Fruit fly (Drosophila melanogaster) whole organism, embryonic: ENCODE results near the gene nesd.

Experiments
- BtbVII ChIP-seq: fragments of 200-800 bp; sonication (Bioruptor generic); optimal IDR thresholded peaks from 3 replicates; lab custom pipeline; 2017; ENCODE audit warnings: missing biosample characterization, mild to moderate bottlenecking, missing genetic modification characterization
- CG1024 ChIP-seq: fragments of 200-800 bp; sonication (Bioruptor generic); IDR thresholded peaks from 2 replicates; pipeline ENCODE4 v1.3.6; 2022; ENCODE audit warnings: missing biosample characterization, missing genetic modification characterization
- CG10267 ChIP-seq: fragments of 200-800 bp; sonication (Bioruptor generic); optimal IDR thresholded peaks from 2 replicates; lab custom pipeline; 2018; ENCODE audit warnings: missing biosample characterization, mild to moderate bottlenecking, missing genetic modification characterization, moderate library complexity
- CG10274 ChIP-seq: fragments of 200-800 bp; sonication (Bioruptor generic); optimal IDR thresholded peaks from 3 replicates; lab custom pipeline; 2017; ENCODE audit warnings: missing biosample characterization, mild to moderate bottlenecking, missing genetic modification characterization
- CG11695 ChIP-seq: fragments of 200-800 bp; sonication (Bioruptor generic); IDR thresholded peaks from 3 replicates; pipeline ENCODE4 v1.3.6; 2022; ENCODE audit warnings: missing biosample characterization, missing genetic modification characterization
- CG12659 ChIP-seq: fragments of 200-800 bp; sonication (Bioruptor generic); optimal IDR thresholded peaks from 3 replicates; lab custom pipeline; 2017; ENCODE audit warnings: mild to moderate bottlenecking, missing biosample characterization, missing genetic modification reagents, missing genetic modification characterization
- CG17829 ChIP-seq: fragments of 200-800 bp; optimal IDR thresholded peaks from 2 replicates; lab custom pipeline; 2019; ENCODE audit warnings: missing biosample characterization, mild to moderate bottlenecking, missing genetic modification characterization, moderate library complexity
- CG18262 ChIP-seq: fragments of 200-800 bp; optimal IDR thresholded peaks from 3 replicates; lab custom pipeline; 2019; ENCODE audit warnings: missing biosample characterization, mild to moderate bottlenecking, missing genetic modification characterization, moderate library complexity
- CG32532 ChIP-seq: fragments of 200-800 bp; sonication (Bioruptor generic); IDR thresholded peaks from 2 replicates; pipeline ENCODE4 v1.3.6; 2022; ENCODE audit warnings: missing biosample characterization, missing genetic modification characterization
- CG33213 ChIP-seq: fragments of 200-800 bp; sonication (Bioruptor generic); optimal IDR thresholded peaks from 3 replicates; lab custom pipeline; 2016; ENCODE audit warnings: missing biosample characterization, missing genetic modification characterization
- CG4360 ChIP-seq: fragments of 200-800 bp; sonication (Bioruptor generic); IDR thresholded peaks from 2 replicates; pipeline ENCODE4 v1.3.6; 2022; ENCODE audit warnings: missing biosample characterization, missing genetic modification characterization
- CG4854 ChIP-seq: fragments of 200-800 bp; sonication (Bioruptor generic); optimal IDR thresholded peaks from 2 replicates; lab custom pipeline; 2016; ENCODE audit warnings: missing biosample characterization, missing genetic modification characterization, inconsistent platforms
- CG5180 ChIP-seq: fragments of 200-800 bp; sonication (Bioruptor generic); optimal IDR thresholded peaks from 3 replicates; lab custom pipeline; 2017; ENCODE audit warnings: missing biosample characterization, missing genetic modification characterization, mild to moderate bottlenecking, moderate library complexity, missing genetic modification reagents
- CG5245 ChIP-seq: fragments of 200-800 bp; sonication (Bioruptor generic); optimal IDR thresholded peaks from 3 replicates; lab custom pipeline; 2016; ENCODE audit warnings: missing biosample characterization, missing genetic modification characterization
- CG6254 ChIP-seq: fragments of 200-800 bp; sonication (Bioruptor generic); optimal IDR thresholded peaks from 3 replicates; lab custom pipeline; 2017; ENCODE audit warnings: mild to moderate bottlenecking, missing biosample characterization, missing genetic modification reagents, missing genetic modification characterization
- CG9727 ChIP-seq: fragments of 200-800 bp; sonication (Bioruptor generic); optimal IDR thresholded peaks from 3 replicates; lab custom pipeline; 2017; ENCODE audit warnings: missing biosample characterization, mild to moderate bottlenecking, missing genetic modification characterization
- CTCF ChIP-seq: fragments of 200-800 bp; sonication (Bioruptor generic); optimal IDR thresholded peaks from 2 replicates; lab custom pipeline; 2017; ENCODE audit warnings: missing biosample characterization, mild to moderate bottlenecking, missing genetic modification characterization, moderate library complexity
- HHEX ChIP-seq: fragments of 200-800 bp; sonication (Bioruptor generic); optimal IDR thresholded peaks from 3 replicates; lab custom pipeline; 2017; ENCODE audit warnings: missing biosample characterization, mild to moderate bottlenecking, missing genetic modification characterization, missing genetic modification reagents
- HLHmδ ChIP-seq: fragments of 200-800 bp; sonication (Bioruptor generic); optimal IDR thresholded peaks from 2 replicates; lab custom pipeline; 2018; ENCODE audit warnings: missing biosample characterization, mild to moderate bottlenecking, missing genetic modification characterization, moderate library complexity
- Hr51 ChIP-seq, 2 experiments: fragments of 200-800 bp; sonication (Bioruptor generic); optimal IDR thresholded peaks; 2 replicates in 1 of 2; 3 replicates in 1 of 2; lab custom pipeline; 2016 to 2018; ENCODE audit warnings: missing biosample characterization in 2 of 2, missing genetic modification characterization in 2 of 2, mild to moderate bottlenecking in 1 of 2, moderate library complexity in 1 of 2
- Lpt ChIP-seq: fragments of >200 bp; optimal IDR thresholded peaks from 2 replicates; lab custom pipeline; 2018; ENCODE audit warnings: missing biosample characterization, missing genetic modification characterization
- NfI ChIP-seq: fragments of 200-800 bp; sonication (Bioruptor generic); optimal IDR thresholded peaks from 3 replicates; lab custom pipeline; 2018; ENCODE audit warnings: missing biosample characterization, mild to moderate bottlenecking, missing genetic modification characterization, moderate library complexity
- Oaz ChIP-seq: fragments of 200-800 bp; sonication (Bioruptor generic); IDR thresholded peaks from 2 replicates; pipeline ENCODE4 v1.3.6; 2022; ENCODE audit warnings: missing biosample characterization, missing genetic modification characterization
- Optix ChIP-seq: fragments of 200-800 bp; sonication (Bioruptor generic); IDR thresholded peaks from 3 replicates; pipeline ENCODE4 v1.3.6; 2022; ENCODE audit warnings: missing biosample characterization, missing genetic modification characterization
- Pdp1 ChIP-seq, 2 experiments: fragments of 200-800 bp; sonication (Bioruptor generic); optimal IDR thresholded peaks; 3 replicates each; lab custom pipeline; 2016; ENCODE audit warnings: missing biosample characterization in 2 of 2, missing genetic modification characterization in 2 of 2, mild to moderate bottlenecking in 1 of 2, moderate library complexity in 1 of 2
- Ravus ChIP-seq: fragments of 200-800 bp; sonication (Bioruptor generic); IDR thresholded peaks from 2 replicates; pipeline ENCODE4 v1.3.6; 2022; ENCODE audit warnings: missing biosample characterization, missing genetic modification characterization
- Xrp1 ChIP-seq: fragments of 200-800 bp; sonication (Bioruptor generic); IDR thresholded peaks from 2 replicates; pipeline ENCODE4 v1.3.6; 2022; ENCODE audit warnings: missing biosample characterization, missing genetic modification characterization
- amos ChIP-seq: fragments of 200-800 bp; sonication (Bioruptor generic); IDR thresholded peaks from 2 replicates; pipeline ENCODE4 v1.3.6; 2022; ENCODE audit warnings: missing biosample characterization, missing genetic modification characterization; ENCODE audit not compliant: partially characterized antibody
- br ChIP-seq: fragments of >200 bp; optimal IDR thresholded peaks from 2 replicates; lab custom pipeline; 2017
- btn ChIP-seq: fragments of 200-800 bp; sonication (Bioruptor generic); optimal IDR thresholded peaks from 2 replicates; lab custom pipeline; 2016; ENCODE audit warnings: missing biosample characterization, missing genetic modification characterization
- dmrt99B ChIP-seq: fragments of 200-800 bp; sonication (Bioruptor generic); optimal IDR thresholded peaks from 2 replicates; lab custom pipeline; 2018; ENCODE audit warnings: missing biosample characterization, mild to moderate bottlenecking, missing genetic modification characterization, moderate library complexity
- dpn ChIP-seq, 2 experiments: fragments of 200-800 bp; sonication (Bioruptor generic); optimal IDR thresholded peaks; 3 replicates each; lab custom pipeline; 2016; ENCODE audit warnings: missing biosample characterization in 2 of 2, missing genetic modification characterization in 2 of 2
- fd64A ChIP-seq: fragments of 200-800 bp; sonication (Bioruptor generic); optimal IDR thresholded peaks from 3 replicates; lab custom pipeline; 2018; ENCODE audit warnings: missing biosample characterization, mild to moderate bottlenecking, missing genetic modification characterization
- fu2 ChIP-seq: fragments of 200-800 bp; sonication (Bioruptor generic); optimal IDR thresholded peaks from 2 replicates; lab custom pipeline; 2016; ENCODE audit warnings: missing biosample characterization, missing genetic modification characterization
- gcm2 ChIP-seq: fragments of 200-800 bp; sonication (Bioruptor generic); optimal IDR thresholded peaks from 2 replicates; lab custom pipeline; 2016; ENCODE audit warnings: missing biosample characterization, missing genetic modification characterization
- jumu ChIP-seq: fragments of 200-800 bp; sonication (Bioruptor generic); optimal IDR thresholded peaks from 3 replicates; lab custom pipeline; 2016; ENCODE audit warnings: missing biosample characterization, missing genetic modification characterization
- lmd ChIP-seq: fragments of 200-800 bp; sonication (Bioruptor generic); IDR thresholded peaks from 2 replicates; pipeline ENCODE4 v1.3.6; 2022; ENCODE audit warnings: missing biosample characterization, missing genetic modification characterization
- pan ChIP-seq, 4 experiments: fragments of >200 bp in 3 of 4; fragments of 200-800 bp in 1 of 4; sonication (Bioruptor generic) in 1 of 4; optimal IDR thresholded peaks in 3 of 4; IDR thresholded peaks in 1 of 4; 2 replicates each; pipeline versions ENCODE4 v1.3.6 to Lab custom; 2017 to 2022; ENCODE audit warnings: missing biosample characterization in 2 of 4, missing genetic modification characterization in 2 of 4, mixed read lengths in 1 of 4
- pita ChIP-seq: fragments of 200-800 bp; sonication (Bioruptor generic); optimal IDR thresholded peaks from 2 replicates; lab custom pipeline; 2017; ENCODE audit warnings: missing biosample characterization, mild to moderate bottlenecking, missing genetic modification characterization
- sd ChIP-seq: fragments of 200-800 bp; sonication (Bioruptor generic); optimal IDR thresholded peaks from 3 replicates; lab custom pipeline; 2018; ENCODE audit warnings: missing biosample characterization, mild to moderate bottlenecking, missing genetic modification characterization, moderate library complexity
- shn ChIP-seq: fragments of 200-800 bp; sonication (Bioruptor generic); optimal IDR thresholded peaks from 3 replicates; lab custom pipeline; 2016; ENCODE audit warnings: missing biosample characterization, missing genetic modification characterization
- slp2 ChIP-seq: fragments of 200-800 bp; sonication (Bioruptor generic); optimal IDR thresholded peaks from 2 replicates; lab custom pipeline; 2016; ENCODE audit warnings: missing biosample characterization, missing genetic modification characterization
- sob ChIP-seq: fragments of 200-800 bp; sonication (Bioruptor generic); IDR thresholded peaks from 2 replicates; pipeline ENCODE4 v1.3.6; 2022; ENCODE audit warnings: missing biosample characterization, missing genetic modification characterization
- sug ChIP-seq: fragments of 200-800 bp; optimal IDR thresholded peaks from 2 replicates; lab custom pipeline; 2019; ENCODE audit warnings: missing biosample characterization, mild to moderate bottlenecking, missing genetic modification characterization, moderate library complexity
- ttk ChIP-seq: fragments of 200-800 bp; sonication (Bioruptor generic); IDR thresholded peaks from 2 replicates; pipeline ENCODE4 v2.1.2; 2022; ENCODE audit warnings: missing biosample characterization, missing genetic modification characterization
- wek ChIP-seq: fragments of 200-800 bp; sonication (Bioruptor generic); optimal IDR thresholded peaks from 3 replicates; lab custom pipeline; 2018; ENCODE audit warnings: missing biosample characterization, mild to moderate bottlenecking, missing genetic modification characterization, moderate library complexity
- zen ChIP-seq: fragments of 200-800 bp; sonication (Bioruptor generic); optimal IDR thresholded peaks from 3 replicates; lab custom pipeline; 2018; ENCODE audit warnings: missing biosample characterization, mild to moderate bottlenecking, missing genetic modification characterization, moderate library complexity
- zfh1 ChIP-seq: fragments of 200-800 bp; sonication (Bioruptor generic); IDR thresholded peaks from 3 replicates; pipeline ENCODE4 v1.3.6; 2022; ENCODE audit warnings: missing biosample characterization, missing genetic modification characterization
- zfh2 ChIP-seq: fragments of 200-800 bp; sonication (Bioruptor generic); optimal IDR thresholded peaks from 2 replicates; lab custom pipeline; 2016; ENCODE audit warnings: missing biosample characterization, missing genetic modification characterization

Gene nesd

dm6 chr2L:20082965-20083855 lies 10.6 kb upstream of the nesd start (continued):
- TF ChIP-seq btn (no peak), wek (GFP tag; lab: Kevin White, UChicago) (no peak), Oaz (GFP tag; lab: Robert Waterston, UW) (no peak), Pdp1 (GFP tag; optimal IDR thresholded peaks at IDR 0.05; lab: Kevin White, UChicago) (peak in 1 of 2 experiments; percentile 85), Lpt (GFP tag; lab: Kevin White, UChicago) (no peak), zfh2 (GFP tag; lab: Kevin White, UChicago) (no peak), CG18262 (tag; lab: Kevin White, UChicago) (no peak), slp2 (GFP tag; lab: Kevin White, UChicago) (no peak), NfI (no peak), BtbVII (GFP tag; lab: Kevin White, UChicago) (peak; percentile 37), shn (no peak), ttk (no peak), CG33213 (GFP tag; lab: Kevin White, UChicago) (no peak), CG5245 (GFP tag; lab: Kevin White, UChicago) (no peak), CTCF (GFP tag; lab: Kevin White, UChicago) (peak; percentile 4), Ravus (GFP tag; lab: Robert Waterston, UW) (no peak), CG17829 (no peak), CG10267 (tag; lab: Kevin White, UChicago) (no peak), CG12659 (no peak), jumu (GFP tag; lab: Kevin White, UChicago) (no peak), CG4360 (GFP tag; lab: Robert Waterston, UW) (no peak), Hr51 (GFP tag; optimal IDR thresholded peaks at IDR 0.05; lab: Kevin White, UChicago) (peak in 1 of 2 experiments; percentile 42), CG11695 (no peak), HLHmδ (no peak), zen (tag; lab: Kevin White, UChicago) (no peak), zfh1 (GFP tag; lab: Robert Waterston, UW) (no peak), fu2 (GFP tag; lab: Kevin White, UChicago) (no peak), gcm2 (GFP tag; lab: Kevin White, UChicago) (no peak), lmd (GFP tag; lab: Robert Waterston, UW) (no peak; the same call in 1 of the 2 replicates), CG6254 (peak; percentile 16), CG4854 (GFP tag; lab: Kevin White, UChicago) (no peak), HHEX (GFP tag; lab: Kevin White, UChicago) (peak; percentile 33), sob (GFP tag; lab: Robert Waterston, UW) (peak; percentile 44; the same call in 1 of the 2 replicates), pan (optimal IDR thresholded peaks at IDR 0.05; lab: Kevin White, UChicago) (no peak), pan (GFP tag; optimal IDR thresholded peaks at IDR 0.05 in 1 of 2, IDR thresholded peaks at IDR 0.05 in 1 of 2) (peak in 1 of 2 experiments; percentile 23), CG32532 (0 out of 2 replicates have a peak, but pooled peaks have one; percentile 15), dpn (GFP tag; optimal IDR thresholded peaks at IDR 0.05; lab: Kevin White, UChicago) (peak in 1 of 2 experiments; percentile 5), Xrp1 (GFP tag; lab: Robert Waterston, UW) (peak; percentile 44; the same call in 1 of the 2 replicates), CG10274 (GFP tag; lab: Kevin White, UChicago) (no peak), fd64A (GFP tag; lab: Kevin White, UChicago) (no peak), dmrt99B (tag; lab: Kevin White, UChicago) (no peak), CG1024 (GFP tag; lab: Robert Waterston, UW) (no peak), sd (tag; lab: Kevin White, UChicago) (no peak), Optix (no peak), CG5180 (GFP tag; lab: Kevin White, UChicago) (peak; percentile 21), CG9727 (no peak), amos (no peak), sug (no peak), br (no peak), pita (GFP tag; lab: Kevin White, UChicago) (no peak)
